Worm (Caenorhabditis elegans) whole organism, L1 larva: Measurements from ENCODE around the gene F28F8.7.

Source experiments
- C34B4.2 ChIP-seq: sonication (generic microtip); optimal IDR thresholded peaks from 2 replicates; lab custom pipeline; 2017; ENCODE audit warnings: mild to moderate bottlenecking, missing genetic modification characterization, missing compliant biosample characterization
- ama-1 ChIP-seq: fragments of 150-350 bp; optimal IDR thresholded peaks from 2 replicates; lab custom pipeline; 2014
- ceh-82 ChIP-seq, 3 experiments: fragments of 150-350 bp in 1 of 3; sonication (generic microtip) in 2 of 3; optimal IDR thresholded peaks; 2 replicates each; lab custom pipeline; 2014 to 2017; ENCODE audit warnings: missing biosample characterization in 3 of 3, missing genetic modification characterization in 3 of 3
- egl-13 ChIP-seq: sonication (generic microtip); optimal IDR thresholded peaks from 2 replicates; lab custom pipeline; 2016; ENCODE audit warnings: missing genotype, missing genetic modification reagents, missing genetic modification characterization, missing compliant biosample characterization
- elt-3 ChIP-seq, 6 experiments: fragments of 150-350 bp in 1 of 6; sonication (generic microtip); optimal IDR thresholded peaks; 2 replicates each; lab custom pipeline; 2017 to 2018; ENCODE audit warnings: missing biosample characterization in 6 of 6, missing genetic modification characterization in 6 of 6, inconsistent platforms in 1 of 6
- irx-1 ChIP-seq: sonication (generic microtip); optimal IDR thresholded peaks from 2 replicates; lab custom pipeline; 2016; ENCODE audit warnings: missing genetic modification characterization, missing compliant biosample characterization
- jun-1 ChIP-seq: fragments of 150-350 bp; optimal IDR thresholded peaks from 2 replicates; lab custom pipeline; 2014; ENCODE audit warnings: missing biosample characterization, missing genetic modification reagents, missing genetic modification characterization
- lsy-2 ChIP-seq, 2 experiments: fragments of 150-350 bp; optimal IDR thresholded peaks; 2 replicates each; lab custom pipeline; 2014; ENCODE audit warnings: missing biosample characterization in 2 of 2, missing genetic modification characterization in 2 of 2
- nhr-28 ChIP-seq: fragments of 150-350 bp; optimal IDR thresholded peaks from 2 replicates; lab custom pipeline; 2014; ENCODE audit warnings: missing biosample characterization, missing genetic modification characterization
- nhr-90 ChIP-seq: sonication (generic microtip); optimal IDR thresholded peaks from 2 replicates; lab custom pipeline; 2016; ENCODE audit warnings: mild to moderate bottlenecking, missing genetic modification characterization, missing compliant biosample characterization; ENCODE audit not compliant: poor library complexity
- pax-3 ChIP-seq: fragments of 200-800 bp; sonication (Bioruptor generic); optimal IDR thresholded peaks from 2 replicates; lab custom pipeline; 2018; ENCODE audit warnings: mild to moderate bottlenecking, missing genetic modification characterization, moderate library complexity, missing compliant biosample characterization
- skn-1 ChIP-seq: fragments of 150-350 bp; optimal IDR thresholded peaks from 2 replicates; lab custom pipeline; 2014; ENCODE audit warnings: missing biosample characterization, missing genetic modification characterization
- snpc-4 ChIP-seq: fragments of 150-350 bp; optimal IDR thresholded peaks from 2 replicates; lab custom pipeline; 2014; ENCODE audit warnings: missing biosample characterization, missing genetic modification characterization
- ztf-4 ChIP-seq: fragments of 150-350 bp; optimal IDR thresholded peaks from 2 replicates; lab custom pipeline; 2014; ENCODE audit warnings: missing biosample characterization, missing genetic modification characterization

ce11 chrV:15533864-15534263 is 56.6 kb downstream of the F28F8.7 start, which contains the start of gene F21A3.2:
- TF ChIP-seq ceh-82 (tag; optimal IDR thresholded peaks at IDR 0.05; lab: Kevin White, UChicago) (no peak), ama-1 (lab: Kevin White, UChicago) (no peak), snpc-4 (tag; lab: Kevin White, UChicago) (no peak), C34B4.2 (tag; lab: Kevin White, UChicago) (no peak), lsy-2 (tag; optimal IDR thresholded peaks at IDR 0.05; lab: Kevin White, UChicago) (no peak), skn-1 (tag; lab: Kevin White, UChicago) (no peak), egl-13 (tag; lab: Kevin White, UChicago) (no peak), pax-3 (tag; lab: Kevin White, UChicago) (no peak), jun-1 (tag; lab: Kevin White, UChicago) (no peak), nhr-28 (tag; lab: Kevin White, UChicago) (no peak), irx-1 (no peak), nhr-90 (tag; lab: Kevin White, UChicago) (no peak), ztf-4 (tag; lab: Kevin White, UChicago) (no peak), elt-3 (tag; optimal IDR thresholded peaks at IDR 0.05; lab: Kevin White, UChicago) (no peak)
